Fruit fly (Drosophila melanogaster): ENCODE data around the gene scaf6.
A peak's percentile ranks its signal among the peaks of the same experiment; 100 is the strongest.

The scaf6 gene

DNA sequence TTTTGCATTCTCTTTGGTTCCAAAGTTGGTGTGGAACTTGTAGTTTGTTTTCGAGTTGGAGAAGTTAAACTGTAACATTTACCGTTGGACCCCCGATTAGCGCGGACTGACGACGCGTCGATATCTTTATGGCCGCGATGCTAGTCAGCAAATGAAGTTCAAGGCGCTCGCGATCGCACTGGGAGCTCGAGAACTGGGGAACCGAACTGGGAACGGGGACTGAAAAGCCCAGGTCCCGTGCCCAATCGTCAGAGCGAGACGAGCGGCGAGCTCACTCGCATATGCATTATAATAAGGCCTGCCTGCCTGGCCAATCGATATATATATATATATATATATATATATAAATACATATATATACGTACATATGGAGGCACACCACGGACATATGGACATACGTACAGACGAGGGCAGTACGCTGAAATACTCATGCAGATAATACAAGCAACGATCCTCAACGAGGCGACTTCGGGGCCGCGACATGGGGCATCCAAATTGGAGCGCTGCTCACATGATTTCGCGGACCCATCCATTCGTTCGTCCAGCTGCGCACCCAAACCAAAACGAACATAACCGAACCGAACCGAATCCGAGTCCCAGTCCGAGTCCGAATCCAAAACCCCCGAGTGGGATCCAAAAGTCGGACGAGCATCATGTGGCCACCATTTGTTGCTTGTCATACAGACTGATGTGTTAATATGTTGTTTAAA lies 40.1 kb downstream of the scaf6 start:
- TF ChIP-seq Ets98B (GFP tag; IDR thresholded peaks at IDR 0.05) (no peak), CG12605 (GFP tag; IDR thresholded peaks at IDR 0.05) (0 out of 2 replicates have a peak, but pooled peaks have one; percentile 8), EcR (GFP tag; optimal IDR thresholded peaks at IDR 0.05) (peak; percentile 82), gl (tag; optimal IDR thresholded peaks at IDR 0.05) (no peak), CG4496 (GFP tag; IDR thresholded peaks at IDR 0.05) (peak; percentile 32; the same call in 1 of the 3 replicates), CG13204 (GFP tag; optimal IDR thresholded peaks at IDR 0.05) (peak; percentile 84)

DNA sequence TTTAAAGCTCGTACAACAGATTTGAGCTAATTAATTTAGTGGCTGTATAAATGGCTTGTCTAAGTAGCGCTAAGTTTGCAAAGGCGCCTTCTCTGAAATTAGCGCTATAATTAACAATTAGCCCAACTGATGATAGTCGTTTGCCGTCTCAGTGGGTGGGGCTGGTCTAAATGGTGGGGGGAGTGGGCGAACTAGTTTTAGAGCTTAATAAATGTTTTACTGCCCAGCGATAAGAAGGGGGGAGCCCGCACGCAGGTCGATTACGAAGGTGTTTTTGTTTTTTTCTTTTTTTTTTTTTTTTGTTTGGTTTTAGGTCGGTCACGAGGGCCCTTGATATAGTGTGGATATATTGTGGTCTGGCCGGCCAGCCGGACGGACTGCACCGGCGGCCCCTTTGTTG lies 41.3 kb downstream of the scaf6 start:
- TF ChIP-seq fd96Ca (GFP tag; IDR thresholded peaks at IDR 0.05), result 0 out of 3 replicates have a peak, but pooled peaks have one; percentile 14
- no peak for TF ChIP-seq CG8159 (tag; optimal IDR thresholded peaks at IDR 0.05)
- TF ChIP-seq EcR (GFP tag; optimal IDR thresholded peaks at IDR 0.05), result peak; percentile 21

DNA sequence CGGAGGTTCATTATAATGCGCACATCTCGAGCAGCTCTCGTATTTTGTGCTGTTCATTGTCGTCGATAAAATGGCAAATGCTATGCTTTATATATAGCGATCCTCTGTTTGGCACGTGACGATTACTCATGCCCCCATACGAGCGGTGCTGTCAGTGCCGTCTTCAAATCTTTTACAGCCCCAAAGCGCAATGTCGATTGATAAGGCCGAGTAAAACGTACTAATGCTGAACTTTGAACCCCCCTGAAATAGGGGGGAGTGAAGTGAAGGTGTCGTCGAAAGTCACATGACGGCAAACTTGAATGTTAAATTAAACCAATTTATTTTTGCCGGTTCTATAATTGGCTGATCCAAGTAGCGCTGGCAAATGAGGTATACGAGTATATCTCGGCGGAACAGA lies 42.1 kb downstream of the scaf6 start:
- TF ChIP-seq CG8301 (tag; optimal IDR thresholded peaks at IDR 0.05), result no peak
- TF ChIP-seq gl (tag; optimal IDR thresholded peaks at IDR 0.05), result peak; percentile 19
- no peak for TF ChIP-seq rn (GFP tag; IDR thresholded peaks at IDR 0.05)
- 0 out of 3 replicates have a peak, but pooled peaks have one; percentile 26 for TF ChIP-seq CG4496 (GFP tag; IDR thresholded peaks at IDR 0.05)
- TF ChIP-seq Pif1A (GFP tag; optimal IDR thresholded peaks at IDR 0.05), result no peak

DNA sequence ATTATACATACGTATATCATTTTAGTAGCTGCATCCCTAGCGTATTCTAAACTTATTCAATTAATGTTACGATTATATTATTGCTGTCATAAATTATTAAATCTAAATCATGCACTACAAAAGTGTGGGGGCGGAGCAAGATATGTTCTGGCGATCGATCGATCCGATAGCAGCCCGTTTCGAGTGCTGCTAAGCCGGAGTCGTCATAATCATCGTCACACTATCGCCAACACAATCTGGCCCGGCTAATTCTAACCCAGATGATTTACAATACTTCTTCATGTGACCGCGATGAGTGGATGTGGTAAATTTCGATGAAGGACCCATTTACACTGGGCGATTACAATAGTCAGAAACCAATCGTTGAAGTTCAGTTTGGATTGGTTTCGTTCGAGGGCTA lies 47.6 kb downstream of the scaf6 start:
- TF ChIP-seq CG10348 (GFP tag; IDR thresholded peaks at IDR 0.05) (no peak), rn (GFP tag; IDR thresholded peaks at IDR 0.05) (no peak), EcR (GFP tag; optimal IDR thresholded peaks at IDR 0.05) (no peak), CG17806 (tag; optimal IDR thresholded peaks at IDR 0.05) (no peak), gl (tag; optimal IDR thresholded peaks at IDR 0.05) (no peak), CG34367 (tag; optimal IDR thresholded peaks at IDR 0.05) (no peak), CG12605 (GFP tag; IDR thresholded peaks at IDR 0.05) (no peak), CG9948 (tag; optimal IDR thresholded peaks at IDR 0.05) (no peak), Ets98B (GFP tag; IDR thresholded peaks at IDR 0.05) (no peak)

DNA sequence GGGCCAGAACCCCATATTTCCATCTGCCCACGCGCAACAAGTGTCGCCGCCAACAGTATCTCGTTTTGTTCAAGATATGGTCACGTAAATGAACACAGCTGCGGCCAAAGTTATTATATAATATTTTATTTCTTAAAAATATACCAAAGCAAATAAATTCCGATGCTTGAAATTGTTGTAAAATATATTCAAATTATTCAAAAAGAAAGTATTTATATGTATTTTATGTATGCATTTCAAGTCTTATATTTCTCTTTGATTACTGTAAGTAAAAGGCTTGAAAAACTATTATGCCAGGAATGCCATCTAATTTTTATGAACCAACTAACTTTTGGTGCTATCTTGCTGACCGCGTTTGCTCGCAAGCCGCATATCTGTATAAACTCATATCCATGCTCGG lies 53.2 kb downstream of the scaf6 start:
- TF ChIP-seq CG8301 (tag; optimal IDR thresholded peaks at IDR 0.05) (peak; percentile 81), CG13204 (GFP tag; optimal IDR thresholded peaks at IDR 0.05) (peak; percentile 78), CG14655 (GFP tag; optimal IDR thresholded peaks at IDR 0.05) (no peak), CG15710 (tag; optimal IDR thresholded peaks at IDR 0.05) (peak; percentile 89), CG8159 (tag; optimal IDR thresholded peaks at IDR 0.05) (peak; percentile 89), CG17806 (tag; optimal IDR thresholded peaks at IDR 0.05) (peak; percentile 80), CG12605 (GFP tag; IDR thresholded peaks at IDR 0.05) (peak; percentile 64), gl (tag; optimal IDR thresholded peaks at IDR 0.05) (peak; percentile 39), CG10348 (GFP tag; IDR thresholded peaks at IDR 0.05) (no peak), Pif1B (GFP tag; optimal IDR thresholded peaks at IDR 0.05) (no peak), CG9948 (tag; optimal IDR thresholded peaks at IDR 0.05) (peak; percentile 78), EcR (GFP tag; optimal IDR thresholded peaks at IDR 0.05) (peak; percentile 29), Snoo (tag; optimal IDR thresholded peaks at IDR 0.05) (peak; percentile 80), Ets98B (GFP tag; IDR thresholded peaks at IDR 0.05) (peak; percentile 64), fd96Ca (GFP tag; IDR thresholded peaks at IDR 0.05) (no peak), CG32121 (GFP tag; IDR thresholded peaks at IDR 0.05) (peak; percentile 59), D1 (tag; optimal IDR thresholded peaks at IDR 0.05) (no peak), CG4496 (GFP tag; IDR thresholded peaks at IDR 0.05) (peak; percentile 74; the same call in 1 of the 3 replicates), CG34367 (tag; optimal IDR thresholded peaks at IDR 0.05) (peak; percentile 72), rn (GFP tag; IDR thresholded peaks at IDR 0.05) (no peak), Pif1A (GFP tag; optimal IDR thresholded peaks at IDR 0.05) (no peak)

DNA sequence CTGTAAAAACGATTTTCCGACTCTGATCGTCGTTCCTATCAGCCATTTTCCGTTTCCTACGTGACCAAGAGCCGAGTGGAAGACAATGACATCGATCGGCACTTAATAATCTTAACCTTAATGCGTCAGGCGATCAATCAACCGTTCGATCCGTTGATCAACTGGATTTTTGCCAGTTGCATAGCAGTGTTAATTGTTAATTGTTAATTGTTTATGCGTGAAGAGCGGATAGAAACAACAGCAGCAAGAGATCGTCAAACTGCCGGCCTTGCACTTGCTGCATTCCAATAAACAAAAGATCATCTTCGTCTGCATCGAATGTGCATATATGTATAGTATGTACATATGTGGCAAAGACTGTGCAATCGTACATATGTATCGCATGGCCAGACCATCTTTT lies 53.8 kb downstream of the scaf6 start:
- TF ChIP-seq EcR (GFP tag; optimal IDR thresholded peaks at IDR 0.05) (peak; percentile 95), CG15710 (tag; optimal IDR thresholded peaks at IDR 0.05) (no peak), CG17806 (tag; optimal IDR thresholded peaks at IDR 0.05) (no peak)

DNA sequence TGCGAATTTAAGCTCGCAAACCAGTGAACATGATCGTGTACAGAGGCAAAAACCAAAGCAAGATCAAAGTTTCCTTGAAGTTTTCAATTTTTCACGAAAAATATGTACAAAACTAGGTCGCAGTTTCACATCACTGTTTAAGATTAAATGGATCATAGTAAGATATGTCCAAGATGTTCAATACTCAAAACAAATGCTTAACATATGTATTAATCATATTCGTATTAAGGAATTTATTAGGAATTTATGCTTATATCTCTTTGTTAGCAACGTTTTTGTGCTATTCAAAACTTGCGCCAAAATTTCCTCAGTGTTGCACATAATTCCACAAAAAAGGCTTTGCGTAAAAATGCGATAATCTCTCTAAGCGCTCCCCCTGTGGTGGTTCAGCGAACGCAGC lies 55.0 kb downstream of the scaf6 start:
- TF ChIP-seq rn (GFP tag; IDR thresholded peaks at IDR 0.05), result no peak
- TF ChIP-seq Pif1B (GFP tag; optimal IDR thresholded peaks at IDR 0.05), result no peak
- TF ChIP-seq CG14655 (GFP tag; optimal IDR thresholded peaks at IDR 0.05), result peak; percentile 31
- TF ChIP-seq CG34367 (tag; optimal IDR thresholded peaks at IDR 0.05), result no peak
- no peak for TF ChIP-seq CG9948 (tag; optimal IDR thresholded peaks at IDR 0.05)
- no peak for TF ChIP-seq gl (tag; optimal IDR thresholded peaks at IDR 0.05)
- TF ChIP-seq fd96Ca (GFP tag; IDR thresholded peaks at IDR 0.05), result no peak; the same call in 2 of the 3 replicates
- TF ChIP-seq EcR (GFP tag; optimal IDR thresholded peaks at IDR 0.05), result no peak
- TF ChIP-seq CG8159 (tag; optimal IDR thresholded peaks at IDR 0.05), result peak; percentile 31
- TF ChIP-seq CG17806 (tag; optimal IDR thresholded peaks at IDR 0.05), result no peak
- no peak for TF ChIP-seq CG13204 (GFP tag; optimal IDR thresholded peaks at IDR 0.05)
- no peak for TF ChIP-seq D1 (tag; optimal IDR thresholded peaks at IDR 0.05)
- peak; percentile 11 for TF ChIP-seq CG15710 (tag; optimal IDR thresholded peaks at IDR 0.05)
- no peak for TF ChIP-seq CG10348 (GFP tag; IDR thresholded peaks at IDR 0.05)
- TF ChIP-seq Ets98B (GFP tag; IDR thresholded peaks at IDR 0.05), result 0 out of 2 replicates have a peak, but pooled peaks have one; percentile 35
- TF ChIP-seq CG8301 (tag; optimal IDR thresholded peaks at IDR 0.05), result peak; percentile 27
- TF ChIP-seq Snoo (tag; optimal IDR thresholded peaks at IDR 0.05), result no peak
- TF ChIP-seq CG4496 (GFP tag; IDR thresholded peaks at IDR 0.05), result no peak
- TF ChIP-seq CG32121 (GFP tag; IDR thresholded peaks at IDR 0.05), result no peak
- TF ChIP-seq CG12605 (GFP tag; IDR thresholded peaks at IDR 0.05), result no peak
- no peak for TF ChIP-seq Pif1A (GFP tag; optimal IDR thresholded peaks at IDR 0.05)
